Worm (Caenorhabditis elegans): ENCODE measurements around the gene C30H6.9.

The C30H6.9 gene

DNA sequence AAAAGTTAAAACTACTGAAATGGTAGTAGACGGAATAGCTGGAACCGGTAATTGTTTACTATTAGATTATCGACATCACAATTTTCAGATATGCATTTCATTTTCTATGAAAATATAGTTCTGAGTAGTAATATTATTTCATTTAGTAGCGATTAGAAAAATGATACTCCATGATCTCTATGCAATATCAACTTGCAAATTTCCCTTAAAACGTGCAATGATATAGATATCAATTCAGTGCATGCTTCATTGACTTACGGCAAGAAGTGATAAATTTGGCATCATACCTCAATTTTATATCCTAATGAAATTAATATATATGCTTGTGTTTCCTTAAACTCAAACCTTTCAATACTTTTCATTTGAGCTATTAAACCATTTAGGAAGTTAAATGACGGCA is 37.3 kb downstream of the C30H6.9 start, which contains the start of gene C49C3.21:
Gene C49C3.21, plus strand, starts transcription at position 301 of the 400 bp plus-strand sequence.
- TF ChIP-seq sea-1 (GFP tag; conservative IDR thresholded peaks at IDR 0.05) (no peak), ceh-36 (tag; optimal IDR thresholded peaks at IDR 0.05) (no peak), aly-1 (tag; optimal IDR thresholded peaks at IDR 0.05) (no peak)

DNA sequence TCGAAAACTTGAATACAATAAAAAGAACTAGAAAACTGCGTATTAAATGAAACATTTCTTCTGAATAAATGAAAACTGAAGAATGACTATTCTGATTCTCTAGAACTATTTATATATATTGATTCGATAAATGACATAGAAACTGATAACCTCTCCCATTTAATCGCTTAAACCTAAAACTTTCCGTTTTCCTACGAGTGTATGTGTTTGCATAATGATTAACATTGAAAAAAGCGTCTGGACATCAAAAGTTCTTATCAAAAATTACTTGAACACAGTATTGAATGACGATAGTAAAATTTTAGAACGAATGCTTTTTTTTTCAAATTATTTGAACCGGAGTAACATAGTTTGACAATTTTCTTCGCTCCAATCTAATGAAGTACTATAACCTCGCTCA is 37.8 kb downstream of the C30H6.9 start, which contains the start of gene C49C3.9:
Gene C49C3.9, minus strand, starts transcription at position 136 of the 400 bp plus-strand sequence.
- no peak for TF ChIP-seq tbx-37 (GFP tag; conservative IDR thresholded peaks at IDR 0.05)
- no peak for TF ChIP-seq sea-1 (GFP tag; conservative IDR thresholded peaks at IDR 0.05)
- TF ChIP-seq ceh-36 (tag; optimal IDR thresholded peaks at IDR 0.05) = no peak
- TF ChIP-seq hnd-1 (tag; optimal IDR thresholded peaks at IDR 0.05) = no peak
- TF ChIP-seq tbx-11 (GFP tag; IDR thresholded peaks at IDR 0.05) = no peak
- TF ChIP-seq hmbx-1 (tag; optimal IDR thresholded peaks at IDR 0.05) = no peak
- TF ChIP-seq hmg-4 (GFP tag; optimal IDR thresholded peaks at IDR 0.05) = no peak
- no peak for TF ChIP-seq scrt-1 (GFP tag; IDR thresholded peaks at IDR 0.05)

DNA sequence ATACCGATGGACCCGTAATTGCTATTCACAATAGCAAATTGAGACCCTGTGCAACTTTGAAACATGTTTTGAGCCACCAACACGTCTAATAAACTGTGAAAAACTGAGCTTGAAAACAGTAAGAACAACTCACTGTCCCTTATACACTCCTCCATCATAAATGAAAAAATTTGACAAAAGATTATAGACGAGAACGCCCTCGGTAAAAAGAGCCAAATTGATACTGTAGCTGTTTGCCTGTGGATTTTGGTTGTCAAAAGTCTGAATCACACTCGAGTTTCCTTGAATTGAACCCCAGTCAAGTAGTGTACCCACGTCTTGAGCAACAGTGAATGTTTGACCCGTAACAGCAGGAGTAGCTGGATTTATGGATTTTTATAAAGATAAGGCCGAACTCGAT is 38.9 kb downstream of the C30H6.9 start:
- TF ChIP-seq F13C5.2 (tag; optimal IDR thresholded peaks at IDR 0.05) (no peak), B0310.2 (tag; optimal IDR thresholded peaks at IDR 0.05) (no peak), ets-7 (tag; optimal IDR thresholded peaks at IDR 0.05) (no peak), scrt-1 (GFP tag; IDR thresholded peaks at IDR 0.05) (no peak), hnd-1 (tag; optimal IDR thresholded peaks at IDR 0.05) (no peak), tra-4 (tag; optimal IDR thresholded peaks at IDR 0.05) (no peak), ceh-36 (tag; optimal IDR thresholded peaks at IDR 0.05) (no peak), ceh-13 (GFP tag; optimal IDR thresholded peaks at IDR 0.05) (no peak), tbx-11 (GFP tag; IDR thresholded peaks at IDR 0.05) (no peak), hmbx-1 (tag; optimal IDR thresholded peaks at IDR 0.05) (no peak), tbx-37 (GFP tag; conservative IDR thresholded peaks at IDR 0.05) (no peak), flt-1 (GFP tag; IDR thresholded peaks at IDR 0.05) (no peak), ama-1 (optimal IDR thresholded peaks at IDR 0.05) (no peak), hmg-4 (GFP tag; optimal IDR thresholded peaks at IDR 0.05) (no peak), sea-1 (GFP tag; conservative IDR thresholded peaks at IDR 0.05) (no peak), aly-1 (tag; optimal IDR thresholded peaks at IDR 0.05) (no peak)

DNA sequence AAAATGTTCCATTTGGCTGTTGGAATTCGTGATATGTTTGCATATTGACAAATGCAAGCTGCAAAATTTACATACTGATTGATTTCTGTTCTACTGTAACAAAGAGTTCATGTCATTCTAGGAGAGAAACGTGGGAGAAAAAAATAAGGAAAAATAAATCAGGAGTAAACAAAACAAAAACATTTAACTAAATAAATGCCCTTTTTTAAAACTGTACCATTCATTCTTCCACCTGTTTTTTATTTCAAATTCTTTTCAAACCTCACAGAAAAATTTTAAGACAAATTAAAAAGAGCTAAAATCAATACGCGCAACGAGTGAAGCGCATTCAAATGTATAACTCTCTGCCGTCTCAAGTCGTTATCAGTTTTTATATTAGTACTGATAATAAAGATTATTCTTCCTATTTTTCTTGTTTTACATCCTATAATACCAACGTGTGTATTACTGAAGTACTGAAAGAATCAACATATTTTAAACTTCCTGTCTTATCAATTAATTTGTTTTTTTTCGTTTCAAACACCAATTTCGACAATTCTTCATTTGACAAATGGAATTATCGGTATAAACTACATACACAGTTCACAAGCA is 41.0 kb downstream of the C30H6.9 start, which contains the start of gene C49C3.10:
Gene C49C3.10, minus strand, starts transcription at position 51 of the 591 bp plus-strand sequence.
- TF ChIP-seq hmg-4 (GFP tag; optimal IDR thresholded peaks at IDR 0.05) = no peak
- TF ChIP-seq scrt-1 (GFP tag; IDR thresholded peaks at IDR 0.05) = no peak
- no peak for TF ChIP-seq ets-7 (tag; optimal IDR thresholded peaks at IDR 0.05)
- no peak for TF ChIP-seq hmbx-1 (tag; optimal IDR thresholded peaks at IDR 0.05)
- TF ChIP-seq tbx-11 (GFP tag; IDR thresholded peaks at IDR 0.05) = no peak
- no peak for TF ChIP-seq hnd-1 (tag; optimal IDR thresholded peaks at IDR 0.05)
- no peak for TF ChIP-seq aly-1 (tag; optimal IDR thresholded peaks at IDR 0.05)
- TF ChIP-seq B0310.2 (tag; optimal IDR thresholded peaks at IDR 0.05) = no peak
- no peak for TF ChIP-seq ceh-13 (GFP tag; optimal IDR thresholded peaks at IDR 0.05)
- TF ChIP-seq flt-1 (GFP tag; IDR thresholded peaks at IDR 0.05) = no peak

DNA sequence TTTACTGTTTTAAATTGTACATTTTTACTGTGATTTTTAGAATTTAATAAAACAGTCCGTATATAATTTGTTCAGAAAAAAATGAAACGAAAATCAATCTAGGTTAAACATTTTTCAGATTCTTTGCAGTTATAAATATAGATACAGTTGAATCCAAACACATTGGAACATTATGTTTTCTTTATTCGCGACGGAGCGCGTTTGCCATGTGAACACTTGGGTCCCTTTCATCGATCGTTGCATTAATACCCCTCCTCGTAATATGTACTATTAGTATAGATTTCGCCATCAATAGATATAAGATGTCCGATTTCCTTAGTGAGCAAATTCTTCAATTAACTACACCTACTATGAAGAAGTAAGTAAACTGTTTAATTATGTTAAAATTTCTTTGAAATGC is 44.9 kb downstream of the C30H6.9 start, which contains the start of gene C49C3.8:
Gene C49C3.8, plus strand, starts transcription at position 173 of the 400 bp plus-strand sequence.
- TF ChIP-seq pes-1 (GFP tag; IDR thresholded peaks at IDR 0.05) (no peak), ceh-13 (GFP tag; optimal IDR thresholded peaks at IDR 0.05) (no peak), hmbx-1 (tag; optimal IDR thresholded peaks at IDR 0.05) (no peak)

DNA sequence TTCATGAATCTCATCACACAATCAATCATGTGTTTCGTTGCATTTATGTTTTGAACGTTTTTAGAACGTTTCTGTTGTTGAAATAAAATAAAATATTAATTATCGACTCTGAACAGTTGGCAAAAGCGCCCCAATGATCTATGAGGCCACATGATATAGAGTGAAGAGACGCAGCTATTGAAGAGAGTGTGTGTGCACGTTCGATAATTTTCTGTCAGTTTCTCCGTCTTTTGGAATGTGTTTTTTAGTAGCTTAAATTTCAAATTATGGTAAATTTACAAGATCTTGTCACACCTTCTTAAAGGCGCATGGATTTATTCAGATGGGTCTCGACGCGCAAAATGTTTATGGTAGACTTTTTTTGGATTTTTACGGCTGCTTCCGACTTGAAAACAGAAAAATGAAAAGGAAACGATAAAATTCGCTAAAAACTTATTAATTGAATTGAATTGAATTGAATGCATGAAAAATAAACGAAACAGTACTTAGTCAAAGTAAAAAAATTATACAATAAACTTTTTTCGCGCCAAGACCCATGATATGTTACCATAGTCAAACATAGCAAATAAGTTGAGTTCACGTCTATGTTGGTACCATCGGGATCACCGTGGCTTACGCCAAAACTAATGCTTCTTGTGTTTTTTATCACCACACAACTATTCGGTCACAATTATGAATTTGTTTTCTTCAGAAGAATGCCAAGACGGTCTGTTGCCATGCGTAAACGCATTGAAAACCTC is 46.3 kb downstream of the C30H6.9 start, which contains the start of gene C49C3.15:
Gene C49C3.15, plus strand, starts transcription at position 690 of the 740 bp plus-strand sequence.
- TF ChIP-seq hnd-1 (tag; optimal IDR thresholded peaks at IDR 0.05) (no peak), flt-1 (GFP tag; IDR thresholded peaks at IDR 0.05) (no peak), tbx-11 (GFP tag; IDR thresholded peaks at IDR 0.05) (no peak), aly-1 (tag; optimal IDR thresholded peaks at IDR 0.05) (no peak), pes-1 (GFP tag; IDR thresholded peaks at IDR 0.05) (no peak), B0310.2 (tag; optimal IDR thresholded peaks at IDR 0.05) (no peak), ceh-13 (GFP tag; optimal IDR thresholded peaks at IDR 0.05) (no peak), scrt-1 (GFP tag; IDR thresholded peaks at IDR 0.05) (no peak), ama-1 (optimal IDR thresholded peaks at IDR 0.05) (no peak), ets-7 (tag; optimal IDR thresholded peaks at IDR 0.05) (no peak), hmg-4 (GFP tag; optimal IDR thresholded peaks at IDR 0.05) (no peak), tbx-37 (GFP tag; conservative IDR thresholded peaks at IDR 0.05) (no peak), hmbx-1 (tag; optimal IDR thresholded peaks at IDR 0.05) (no peak), tra-4 (tag; optimal IDR thresholded peaks at IDR 0.05) (no peak)

DNA sequence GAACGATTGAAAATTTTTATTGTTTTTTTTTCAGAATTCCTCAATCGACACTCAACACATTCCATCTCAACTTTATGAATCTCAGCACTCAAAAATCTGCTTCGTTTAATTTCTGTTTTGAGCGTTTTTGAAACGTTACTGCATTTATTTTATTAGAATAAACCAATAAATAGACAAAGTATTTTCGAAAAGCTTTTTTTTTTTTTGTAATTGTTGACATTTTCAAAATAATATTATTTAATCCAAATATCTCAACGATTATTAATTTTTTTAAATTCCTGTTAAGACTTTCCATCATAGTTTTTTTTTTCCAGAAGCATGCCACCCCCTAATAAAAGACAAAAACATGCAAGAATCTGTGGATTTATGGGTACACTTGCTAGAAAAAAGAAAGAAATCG is 47.7 kb downstream of the C30H6.9 start, which contains the start of gene C49C3.7:
Gene C49C3.7, plus strand, starts transcription at position 301 of the 400 bp plus-strand sequence.
- TF ChIP-seq hmbx-1 (tag; optimal IDR thresholded peaks at IDR 0.05) = no peak

DNA sequence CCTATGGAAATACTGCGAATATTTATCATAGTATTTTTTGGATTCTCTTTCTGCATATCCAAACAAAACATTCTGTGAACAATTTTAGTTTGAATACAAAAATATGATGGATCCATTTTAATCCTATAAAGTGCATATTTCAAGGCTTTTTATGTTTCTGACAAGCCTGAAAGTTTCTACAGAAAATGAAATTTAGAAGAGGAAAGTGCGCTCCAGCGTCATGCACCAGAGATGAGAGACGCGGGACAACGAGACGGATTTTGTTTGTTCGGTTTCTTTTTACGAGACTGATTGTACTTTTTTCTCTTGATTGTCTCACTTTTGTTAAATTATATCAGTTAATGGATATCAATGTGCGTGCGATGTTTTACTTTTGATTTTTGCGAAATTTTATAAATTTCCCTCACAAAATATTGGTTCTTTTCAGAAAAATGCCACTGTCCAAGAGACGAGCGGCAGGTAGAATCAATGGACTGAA is 48.8 kb downstream of the C30H6.9 start, which contains the start of gene C49C3.6:
Gene C49C3.6, plus strand, starts transcription at position 428 of the 478 bp plus-strand sequence.
- no peak for TF ChIP-seq flt-1 (GFP tag; IDR thresholded peaks at IDR 0.05)
- no peak for TF ChIP-seq hmbx-1 (tag; optimal IDR thresholded peaks at IDR 0.05)
- TF ChIP-seq F13C5.2 (tag; optimal IDR thresholded peaks at IDR 0.05) = no peak
- TF ChIP-seq aly-1 (tag; optimal IDR thresholded peaks at IDR 0.05) = no peak

Measured in whole organism, early embryonic.